Worm (Caenorhabditis elegans) whole organism, dauer: Measurements from ENCODE around the gene clu-1.

Experiments
- unc-62 ChIP-seq: sonication (generic microtip); optimal IDR thresholded peaks from 2 replicates; lab custom pipeline; 2017; ENCODE audit warnings: missing biosample characterization, missing genetic modification reagents, missing genetic modification characterization

clu-1 gene

ce11 chrIII:9538655-9539155 is 17.4 kb upstream of the clu-1 start, which contains the start of gene ZK1098.3:
ZK1098.3 (minus strand) TSS chrIII:9538705.
- TF ChIP-seq unc-62 (GFP tag; lab: Kevin White, UChicago) = no peak

- TF ChIP-seq unc-62 (GFP tag; lab: Kevin White, UChicago) = no peak
Observed at ce11 chrIII:9528824-9529223, 7.6 kb upstream of the clu-1 start, which contains the start of gene ZK1098.2. ZK1098.2 (plus strand) TSS chrIII:9529159.

ce11 chrIII:9526851-9527250 is 5.6 kb upstream of the clu-1 start, which contains the start of gene ZK1098.6:
ZK1098.6 (plus strand) TSS chrIII:9527151.
- no peak for TF ChIP-seq unc-62 (GFP tag; lab: Kevin White, UChicago)

ce11 chrIII:9525252-9525651 is 4.0 kb upstream of the clu-1 start, which contains the start of gene trpp-3:
trpp-3 (plus strand) TSS chrIII:9525552.
- no peak for TF ChIP-seq unc-62 (GFP tag; lab: Kevin White, UChicago)

- TF ChIP-seq unc-62 (GFP tag; lab: Kevin White, UChicago) = no peak
Observed at ce11 chrIII:9523581-9523980, 2.3 kb upstream of the clu-1 start, which contains the start of gene mrps-23. mrps-23 (minus strand) TSS chrIII:9523672.

- TF ChIP-seq unc-62 (GFP tag; lab: Kevin White, UChicago) = no peak
Observed at ce11 chrIII:9516148-9516547, 5.1 kb downstream of the clu-1 start, which contains the start of gene F55H2.7. F55H2.7 (minus strand) TSS chrIII:9516248.

- TF ChIP-seq unc-62 (GFP tag; lab: Kevin White, UChicago) = no peak
Observed at ce11 chrIII:9513569-9513968, 7.7 kb downstream of the clu-1 start, which contains the start of gene F55H2.8. F55H2.8 (plus strand) TSS chrIII:9513869.

ce11 chrIII:9513006-9513405 is 8.3 kb downstream of the clu-1 start:
- no peak for TF ChIP-seq unc-62 (GFP tag; lab: Kevin White, UChicago)

ce11 chrIII:9511660-9512059 is 9.6 kb downstream of the clu-1 start:
- no peak for TF ChIP-seq unc-62 (GFP tag; lab: Kevin White, UChicago)

ce11 chrIII:9511055-9511520 is 10.2 kb downstream of the clu-1 start, which contains the start of gene F55H2.5:
F55H2.5 (plus strand) TSS chrIII:9511470.
- no peak for TF ChIP-seq unc-62 (GFP tag; lab: Kevin White, UChicago)

ce11 chrIII:9509764-9510370 is 11.4 kb downstream of the clu-1 start:
- TF ChIP-seq unc-62 (GFP tag; lab: Kevin White, UChicago) = no peak

- no peak for TF ChIP-seq unc-62 (GFP tag; lab: Kevin White, UChicago)
Observed at ce11 chrIII:9507799-9508198, 13.5 kb downstream of the clu-1 start, which contains the start of gene vha-14. vha-14 (plus strand) TSS chrIII:9508100.

- no peak for TF ChIP-seq unc-62 (GFP tag; lab: Kevin White, UChicago)
Observed at ce11 chrIII:9504347-9504746, 16.9 kb downstream of the clu-1 start.

- no peak for TF ChIP-seq unc-62 (GFP tag; lab: Kevin White, UChicago)
Observed at ce11 chrIII:9502155-9502714, 19.0 kb downstream of the clu-1 start.

ce11 chrIII:9501072-9501471 is 20.2 kb downstream of the clu-1 start:
- TF ChIP-seq unc-62 (GFP tag; lab: Kevin White, UChicago) = no peak

- TF ChIP-seq unc-62 (GFP tag; lab: Kevin White, UChicago) = no peak
Observed at ce11 chrIII:9500267-9500666, 21.0 kb downstream of the clu-1 start, which contains the start of gene sod-4. sod-4 (minus strand) TSS chrIII:9500375.
